Fruit fly (Drosophila melanogaster): ENCODE data around the gene sog.

sog gene

dm6 chrX:15671026-15671563 lies 37.9 kb upstream of the sog start, which contains the start of gene CG15646 (continued):
- peak; percentile 68 for TF ChIP-seq Ptx1 (GFP tag; IDR thresholded peaks at IDR 0.05)
- TF ChIP-seq tup (GFP tag; optimal IDR thresholded peaks at IDR 0.05): no peak
- TF ChIP-seq Hand (GFP tag; optimal IDR thresholded peaks at IDR 0.05): no peak
- peak; percentile 80 for TF ChIP-seq ac (GFP tag; optimal IDR thresholded peaks at IDR 0.05)
- no peak for TF ChIP-seq Doc2 (GFP tag; IDR thresholded peaks at IDR 0.05)
- TF ChIP-seq Hsf (GFP tag; optimal IDR thresholded peaks at IDR 0.05): peak; percentile 27
- TF ChIP-seq gsb (GFP tag; IDR thresholded peaks at IDR 0.05): no peak
- no peak for TF ChIP-seq schlank (tag; optimal IDR thresholded peaks at IDR 0.05)
- TF ChIP-seq dpn (GFP tag; optimal IDR thresholded peaks at IDR 0.05): peak in 1 of 2 experiments; percentile 46
- TF ChIP-seq Myb (GFP tag; optimal IDR thresholded peaks at IDR 0.05): no peak
- 0 out of 2 replicates have a peak, but pooled peaks have one; percentile 12 for TF ChIP-seq CG4730 (GFP tag; IDR thresholded peaks at IDR 0.05)
- TF ChIP-seq exex (tag; optimal IDR thresholded peaks at IDR 0.05): no peak
- no peak for TF ChIP-seq klu (GFP tag; IDR thresholded peaks at IDR 0.05)
- TF ChIP-seq sens-2 (GFP tag; IDR thresholded peaks at IDR 0.05): peak; percentile 40; the same call in 1 of the 2 replicates
- peak; percentile 43 for TF ChIP-seq Deaf1 (tag; optimal IDR thresholded peaks at IDR 0.05)
- TF ChIP-seq nmo (GFP tag; optimal IDR thresholded peaks at IDR 0.05): peak; percentile 92
- no peak for TF ChIP-seq disco-r (GFP tag; optimal IDR thresholded peaks at IDR 0.05)
- TF ChIP-seq CG30403 (GFP tag; optimal IDR thresholded peaks at IDR 0.05): peak; percentile 70
- peak in 1 of 2 experiments; percentile 61 for TF ChIP-seq eve (GFP tag; optimal IDR thresholded peaks at IDR 0.05)
- TF ChIP-seq CG8388 (GFP tag; optimal IDR thresholded peaks at IDR 0.05): peak; percentile 84
- peak; percentile 39; the same call in 1 of the 2 replicates for TF ChIP-seq Bgb (GFP tag; IDR thresholded peaks at IDR 0.05; ENCODE audit: partially characterized antibody)
- peak; percentile 22 for TF ChIP-seq run (tag; optimal IDR thresholded peaks at IDR 0.05)
- peak; percentile 65 for TF ChIP-seq CG10654 (GFP tag; optimal IDR thresholded peaks at IDR 0.05)
- TF ChIP-seq sim (GFP tag; IDR thresholded peaks at IDR 0.05): peak; percentile 77
- peak; percentile 43 for TF ChIP-seq Lhr (GFP tag; optimal IDR thresholded peaks at IDR 0.05)
- TF ChIP-seq CkIIα-i1 (GFP tag; IDR thresholded peaks at IDR 0.05): no peak
- peak; percentile 93 for TF ChIP-seq CG17361 (GFP tag; IDR thresholded peaks at IDR 0.05)
- peak; percentile 10 for TF ChIP-seq CG7745 (tag; optimal IDR thresholded peaks at IDR 0.05)
- peak; percentile 11 for TF ChIP-seq CrebB (tag; optimal IDR thresholded peaks at IDR 0.05)
- TF ChIP-seq p53 (GFP tag; optimal IDR thresholded peaks at IDR 0.05): no peak
- TF ChIP-seq ci (GFP tag; IDR thresholded peaks at IDR 0.05): peak; percentile 51; the same call in 1 of the 3 replicates
- peak; percentile 92 for TF ChIP-seq zf30C (GFP tag; optimal IDR thresholded peaks at IDR 0.05)
- no peak for TF ChIP-seq Mad (GFP tag; optimal IDR thresholded peaks at IDR 0.05)
- TF ChIP-seq CG12104 (GFP tag; optimal IDR thresholded peaks at IDR 0.05): peak; percentile 47
- TF ChIP-seq Side (GFP tag; optimal IDR thresholded peaks at IDR 0.05): no peak
- 0 out of 2 replicates have a peak, but pooled peaks have one; percentile 50 for TF ChIP-seq CG32772 (GFP tag; IDR thresholded peaks at IDR 0.05)
- TF ChIP-seq CG4282 (GFP tag; optimal IDR thresholded peaks at IDR 0.05): no peak
- no peak for TF ChIP-seq da (GFP tag; optimal IDR thresholded peaks at IDR 0.05)
- peak; percentile 47 for TF ChIP-seq CG12219 (GFP tag; optimal IDR thresholded peaks at IDR 0.05)
- TF ChIP-seq al (GFP tag; IDR thresholded peaks at IDR 0.05): no peak
- no peak for TF ChIP-seq insv (GFP tag; optimal IDR thresholded peaks at IDR 0.05)
- TF ChIP-seq org-1 (GFP tag; optimal IDR thresholded peaks at IDR 0.05): peak; percentile 52
- no peak for TF ChIP-seq slp2 (GFP tag; optimal IDR thresholded peaks at IDR 0.05)
- peak; percentile 52 for TF ChIP-seq CG15011 (GFP tag; optimal IDR thresholded peaks at IDR 0.05)
- no peak for TF ChIP-seq Rx (GFP tag; IDR thresholded peaks at IDR 0.05)
- TF ChIP-seq CG31224 (GFP tag; IDR thresholded peaks at IDR 0.05): no peak
- no peak for TF ChIP-seq seq (GFP tag; IDR thresholded peaks at IDR 0.05)
- peak; percentile 21 for TF ChIP-seq CG8281 (tag; optimal IDR thresholded peaks at IDR 0.05)
- no peak for TF ChIP-seq Dll (GFP tag; IDR thresholded peaks at IDR 0.05; ENCODE audit: partially characterized antibody)
- peak; percentile 61 for TF ChIP-seq pros (GFP tag; optimal IDR thresholded peaks at IDR 0.05)
- TF ChIP-seq zfh1 (GFP tag; IDR thresholded peaks at IDR 0.05): peak; percentile 74; the same call in 2 of the 3 replicates
